Worm (Caenorhabditis elegans) whole organism, dauer: ENCODE results near the gene smvt-1.

Experiments
- unc-62 ChIP-seq: sonication (generic microtip); optimal IDR thresholded peaks from 2 replicates; lab custom pipeline; 2017; ENCODE audit warnings: missing biosample characterization, missing genetic modification reagents, missing genetic modification characterization

Gene smvt-1

ce11 chrX:2532357-2532756, 16.4 kb downstream of the smvt-1 start, which contains the start of gene tbc-12:
tbc-12 (minus strand) TSS chrX:2532457.
- no peak for TF ChIP-seq unc-62 (GFP tag; lab: Kevin White, UChicago)

DNA sequence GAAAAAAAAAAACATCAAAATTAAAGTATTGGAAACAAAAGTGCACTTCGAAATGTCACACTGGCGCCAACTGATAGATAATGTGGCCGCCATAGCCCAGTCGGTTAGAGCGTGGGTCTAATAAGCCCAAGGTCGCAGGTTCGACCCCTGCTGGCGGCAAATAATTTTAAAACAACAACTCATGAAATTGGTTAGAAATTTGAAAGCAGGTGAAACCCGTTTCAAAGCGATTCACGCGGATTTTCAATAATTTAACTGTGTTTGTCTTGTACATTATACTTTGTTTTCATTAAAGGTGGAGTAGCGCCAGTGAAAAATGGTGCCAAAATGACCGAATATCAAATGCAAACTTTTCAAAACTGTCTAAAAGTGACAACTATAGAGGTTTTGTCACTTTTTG, 17.5 kb downstream of the smvt-1 start:
- TF ChIP-seq unc-62 (GFP tag; lab: Kevin White, UChicago), result no peak

- no peak for TF ChIP-seq unc-62 (GFP tag; lab: Kevin White, UChicago)
These were observed 20.9 kb downstream of the smvt-1 start for ce11 chrX:2527877-2528276.

ce11 chrX:2527194-2527593, 21.6 kb downstream of the smvt-1 start:
- no peak for TF ChIP-seq unc-62 (GFP tag; lab: Kevin White, UChicago)

DNA sequence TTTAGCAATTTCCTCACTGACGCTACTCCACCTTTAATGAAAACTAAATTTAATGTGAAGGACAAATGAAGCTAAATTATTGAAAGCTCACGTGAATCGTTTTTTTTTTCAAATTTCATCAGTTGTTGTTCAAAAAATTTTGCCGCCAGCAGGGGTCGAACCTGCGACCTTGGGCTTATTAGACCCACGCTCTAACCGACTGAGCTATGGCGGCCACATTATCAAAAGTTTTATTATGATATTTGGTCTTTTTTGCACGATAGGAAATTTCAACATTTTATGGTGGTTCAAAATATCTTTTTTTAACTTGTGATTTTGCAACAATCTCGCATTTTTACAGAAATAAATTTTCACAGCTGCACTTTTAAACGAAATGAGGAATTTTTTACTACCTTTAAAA, 22.7 kb downstream of the smvt-1 start:
- TF ChIP-seq unc-62 (GFP tag; lab: Kevin White, UChicago), result no peak

DNA sequence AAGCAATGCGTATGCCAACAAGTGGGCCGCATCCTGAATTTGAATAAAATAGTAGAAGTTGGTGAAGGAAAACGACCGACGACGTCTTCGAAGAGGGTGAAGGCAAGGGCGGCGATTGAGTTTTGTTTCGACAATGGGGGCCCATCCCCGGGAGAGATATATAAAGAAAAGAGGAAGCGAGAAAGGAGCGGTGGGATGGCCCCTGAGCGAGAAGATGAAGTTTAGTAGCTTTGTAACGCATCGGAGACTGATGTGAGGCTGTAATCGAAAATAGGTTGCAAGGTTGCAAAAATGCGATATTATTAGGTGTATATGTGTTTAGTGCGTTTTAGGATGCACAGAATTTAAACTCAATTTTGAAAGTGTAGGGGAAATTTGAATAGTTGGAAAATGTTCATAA, 26.1 kb downstream of the smvt-1 start:
- TF ChIP-seq unc-62 (GFP tag; lab: Kevin White, UChicago), result no peak

- no peak for TF ChIP-seq unc-62 (GFP tag; lab: Kevin White, UChicago)
These were observed 28.3 kb downstream of the smvt-1 start for ce11 chrX:2520461-2520860.

- no peak for TF ChIP-seq unc-62 (GFP tag; lab: Kevin White, UChicago)
These were observed 31.7 kb downstream of the smvt-1 start for ce11 chrX:2516949-2517696.

- TF ChIP-seq unc-62 (GFP tag; lab: Kevin White, UChicago), result no peak
These were observed 33.6 kb downstream of the smvt-1 start, which contains the start of gene syg-1 for ce11 chrX:2515224-2515623. syg-1 (minus strand) TSS chrX:2515324.

ce11 chrX:2513667-2514198, 35.1 kb downstream of the smvt-1 start:
- no peak for TF ChIP-seq unc-62 (GFP tag; lab: Kevin White, UChicago)

DNA sequence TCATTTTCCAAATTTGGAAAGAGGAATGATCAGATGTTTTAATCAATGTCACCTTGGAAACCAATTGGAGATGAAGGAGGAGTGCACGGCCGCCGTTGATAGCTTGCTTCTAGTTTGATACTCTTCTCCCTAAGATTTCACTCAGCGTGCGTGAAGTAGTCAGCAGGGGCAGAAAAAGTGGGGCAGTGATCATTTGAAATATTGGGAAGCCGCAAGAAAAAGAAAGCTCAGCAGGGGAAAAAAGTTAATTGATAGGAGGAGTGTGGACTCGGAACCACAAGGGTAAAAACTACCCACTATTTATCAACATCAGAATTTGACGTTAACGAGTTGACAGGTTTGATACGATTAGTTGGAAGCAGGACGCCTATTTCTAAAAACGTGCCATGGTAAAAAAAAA, 40.3 kb downstream of the smvt-1 start, which contains the start of gene K02E10.7:
Gene K02E10.7, minus strand, starts transcription at position 101 of the 400 bp plus-strand sequence.
- no peak for TF ChIP-seq unc-62 (GFP tag; lab: Kevin White, UChicago)

DNA sequence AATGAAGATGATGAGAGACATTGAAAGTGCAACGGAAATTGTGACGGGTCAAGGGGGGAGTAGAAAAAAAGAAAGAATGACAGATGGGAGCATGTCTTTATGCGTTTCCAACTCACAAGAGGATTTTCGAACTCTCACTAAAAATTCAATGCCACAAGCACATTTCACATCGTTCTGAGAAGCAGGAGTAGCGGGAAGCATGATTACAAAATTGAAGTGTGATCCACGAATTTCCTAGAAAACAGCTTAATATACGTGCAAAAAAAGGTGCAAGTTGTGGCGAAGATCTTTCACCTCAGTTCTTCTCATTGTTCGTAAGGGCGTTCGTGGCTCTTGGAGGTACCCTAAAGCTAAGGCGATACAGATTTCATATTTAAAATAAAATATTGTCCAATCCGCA, 42.0 kb downstream of the smvt-1 start:
- no peak for TF ChIP-seq unc-62 (GFP tag; lab: Kevin White, UChicago)

ce11 chrX:2497816-2498215, 51.0 kb downstream of the smvt-1 start:
- no peak for TF ChIP-seq unc-62 (GFP tag; lab: Kevin White, UChicago)

DNA sequence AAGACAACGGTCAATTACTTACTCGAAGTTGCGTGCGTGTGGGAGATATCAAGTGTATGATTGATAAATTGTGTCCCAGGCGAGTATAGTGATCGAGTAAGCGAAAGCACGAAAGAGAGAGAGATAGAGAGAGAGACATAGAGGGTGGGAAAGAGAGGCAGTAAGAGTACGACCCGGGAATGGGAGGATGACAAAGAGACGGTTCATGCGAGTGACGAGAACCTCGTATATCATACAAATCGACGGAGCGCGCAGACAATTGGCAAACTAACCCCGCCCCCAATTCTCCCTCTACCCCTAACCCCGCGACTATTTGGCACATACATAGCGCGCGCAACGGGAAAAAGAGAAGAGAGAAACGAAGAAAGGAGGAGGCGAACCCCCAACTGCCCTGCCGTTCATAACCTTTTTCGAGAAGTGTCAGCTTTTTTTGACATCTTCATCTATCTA, 52.9 kb downstream of the smvt-1 start, which contains the start of gene rabr-1:
Gene rabr-1, plus strand, starts transcription at position 316 of the 450 bp plus-strand sequence.
- no peak for TF ChIP-seq unc-62 (GFP tag; lab: Kevin White, UChicago)

DNA sequence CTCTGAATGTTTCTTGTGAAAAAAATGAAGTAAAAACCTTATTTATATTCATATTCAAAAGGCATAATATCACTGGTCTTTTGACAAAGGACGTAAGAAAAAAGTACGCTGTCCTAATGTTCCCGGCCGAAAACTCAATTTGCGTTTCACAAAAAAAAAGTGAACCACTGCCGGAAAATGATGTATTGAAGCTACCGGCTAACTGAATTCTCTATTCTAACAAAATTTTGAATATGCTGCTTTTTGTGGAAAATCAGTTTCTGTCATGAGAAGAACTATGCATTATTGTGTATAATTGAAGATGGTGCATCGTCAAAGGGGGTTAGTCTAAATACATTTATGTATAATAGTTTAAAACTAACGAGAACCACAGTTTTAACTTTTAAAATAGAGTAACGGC, 54.5 kb downstream of the smvt-1 start:
- TF ChIP-seq unc-62 (GFP tag; lab: Kevin White, UChicago), result no peak

- TF ChIP-seq unc-62 (GFP tag; lab: Kevin White, UChicago), result no peak
These were observed 55.1 kb downstream of the smvt-1 start for ce11 chrX:2493586-2494175.
